Fruit fly (Drosophila melanogaster) whole organism, embryonic: ENCODE data around the gene Gr61a.

Source experiments
- CG15479 ChIP-seq: fragments of 200-800 bp; sonication (Bioruptor generic); optimal IDR thresholded peaks from 3 replicates; lab custom pipeline; 2019; ENCODE audit warnings: missing biosample characterization, mild to moderate bottlenecking, missing genetic modification characterization, moderate library complexity
- CG1832 ChIP-seq: fragments of 200-800 bp; sonication (Bioruptor generic); optimal IDR thresholded peaks from 2 replicates; lab custom pipeline; 2017; ENCODE audit warnings: missing biosample characterization, mild to moderate bottlenecking, missing genetic modification characterization, inconsistent platforms
- insv ChIP-seq, 2 experiments: fragments of 200-800 bp; sonication (Bioruptor generic); optimal IDR thresholded peaks; 3 replicates each; lab custom pipeline; 2016 to 2018; ENCODE audit warnings: missing biosample characterization in 2 of 2, missing genetic modification characterization in 2 of 2
- scrt ChIP-seq: fragments of 200-800 bp; sonication (Bioruptor generic); optimal IDR thresholded peaks from 2 replicates; lab custom pipeline; 2018; ENCODE audit warnings: missing biosample characterization, mild to moderate bottlenecking, missing genetic modification characterization, moderate library complexity
- sr ChIP-seq: fragments of 200-800 bp; sonication (Bioruptor generic); IDR thresholded peaks from 3 replicates; pipeline ENCODE4 v1.3.6; 2022; ENCODE audit warnings: missing biosample characterization, missing genetic modification characterization
- tap ChIP-seq: fragments of 200-800 bp; optimal IDR thresholded peaks from 3 replicates; lab custom pipeline; 2019; ENCODE audit warnings: missing biosample characterization, mild to moderate bottlenecking, missing genetic modification characterization, moderate library complexity

DNA sequence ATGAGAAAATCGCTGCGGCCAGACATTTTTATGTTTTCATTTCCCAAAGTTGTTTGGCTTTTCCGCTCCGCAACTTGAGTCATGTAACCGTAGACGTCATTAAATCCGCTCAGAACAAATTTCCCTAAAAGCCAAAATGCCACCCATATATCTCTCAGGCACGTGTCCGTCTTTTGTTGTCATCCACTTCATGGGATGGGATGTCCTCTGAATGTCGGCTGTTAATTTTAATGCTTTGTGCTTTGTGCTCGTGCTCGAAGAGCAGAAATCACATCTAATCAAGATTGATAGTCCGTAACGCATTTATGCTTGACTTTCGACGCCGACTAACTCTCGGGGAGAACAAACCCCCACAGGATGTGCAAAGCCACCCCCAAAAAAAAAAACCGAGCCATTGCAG is 46.2 kb upstream of the Gr61a start:
- TF ChIP-seq CG1832 (GFP tag; lab: Kevin White, UChicago) = no peak
- TF ChIP-seq insv (GFP tag; optimal IDR thresholded peaks at IDR 0.05; lab: Kevin White, UChicago) = no peak
- no peak for TF ChIP-seq tap (tag; lab: Kevin White, UChicago)
- no peak for TF ChIP-seq sr (GFP tag; lab: Robert Waterston, UW)
- TF ChIP-seq scrt = no peak
- no peak for TF ChIP-seq CG15479 (GFP tag; lab: Kevin White, UChicago)
